Worm (Caenorhabditis elegans) whole organism, young adult: ENCODE measurements around the gene acl-5.

Experiments used
- K12H6.12 ChIP-seq: fragments of 200-800 bp; sonication (Bioruptor generic); optimal IDR thresholded peaks from 2 replicates; lab custom pipeline; 2018; ENCODE audit warnings: mild to moderate bottlenecking, missing genetic modification characterization, missing compliant biosample characterization
- ama-1 ChIP-seq, 3 experiments: fragments of 150-350 bp in 1 of 3; sonication (generic microtip) in 2 of 3; optimal IDR thresholded peaks; 2 replicates each; lab custom pipeline; 2014 to 2018; ENCODE audit warnings: missing biosample characterization in 2 of 3, missing genetic modification characterization in 2 of 3, missing genetic modification reagents in 2 of 3
- dpl-1 ChIP-seq: fragments of 150-350 bp; optimal IDR thresholded peaks from 2 replicates; lab custom pipeline; 2014; ENCODE audit warnings: missing biosample characterization, missing genetic modification reagents, missing genetic modification characterization
- lin-54 ChIP-seq: fragments of 200-800 bp; sonication (Bioruptor generic); optimal IDR thresholded peaks from 2 replicates; lab custom pipeline; 2018; ENCODE audit warnings: mild to moderate bottlenecking, missing genetic modification characterization, missing compliant biosample characterization
- mel-28 ChIP-seq: sonication (generic microtip); optimal IDR thresholded peaks from 2 replicates; lab custom pipeline; 2016; ENCODE audit warnings: borderline replicate concordance, mild to moderate bottlenecking, missing genetic modification characterization, missing compliant biosample characterization

ce11 chrX:10336592-10336991 is 9.3 kb upstream of the acl-5 start:
- TF ChIP-seq K12H6.12 (tag; lab: Kevin White, UChicago) (no peak), lin-54 (GFP tag; lab: Kevin White, UChicago) (no peak), mel-28 (no peak), dpl-1 (GFP tag; lab: Kevin White, UChicago) (no peak), ama-1 (optimal IDR thresholded peaks at IDR 0.05; lab: Kevin White, UChicago) (no peak), ama-1 (GFP tag; optimal IDR thresholded peaks at IDR 0.05; lab: Kevin White, UChicago) (no peak)
